Fruit fly (Drosophila melanogaster) whole organism, pupa: Measurements from ENCODE around the gene CG5078.

ENCODE experiments used
- CG15710 ChIP-seq: fragments of 200-800 bp; sonication (Bioruptor generic); optimal IDR thresholded peaks from 2 replicates; lab custom pipeline; 2018; ENCODE audit warnings: missing biosample characterization, mild to moderate bottlenecking, missing genetic modification characterization, moderate library complexity
- CG32121 ChIP-seq: fragments of 200-800 bp; sonication (Bioruptor generic); IDR thresholded peaks from 2 replicates; pipeline ENCODE4 v1.3.6; 2022; ENCODE audit warnings: missing biosample characterization, missing genetic modification characterization
- CG34367 ChIP-seq: fragments of 200-800 bp; sonication (Bioruptor generic); optimal IDR thresholded peaks from 2 replicates; lab custom pipeline; 2018; ENCODE audit warnings: missing biosample characterization, mild to moderate bottlenecking, missing genetic modification characterization
- EcR ChIP-seq: fragments of 200-800 bp; sonication (Bioruptor generic); optimal IDR thresholded peaks from 3 replicates; lab custom pipeline; 2019; ENCODE audit warnings: missing biosample characterization, missing genetic modification characterization, mild to moderate bottlenecking, moderate library complexity, missing genetic modification reagents
- Ets98B ChIP-seq: fragments of 200-800 bp; sonication (Bioruptor generic); IDR thresholded peaks from 2 replicates; pipeline ENCODE4 v1.3.6; 2022; ENCODE audit warnings: missing biosample characterization, missing genetic modification characterization
- Pif1B ChIP-seq: fragments of 200-800 bp; sonication (Bioruptor generic); optimal IDR thresholded peaks from 3 replicates; lab custom pipeline; 2016; ENCODE audit warnings: missing biosample characterization, missing genetic modification characterization
- Snoo ChIP-seq: fragments of 200-800 bp; sonication (Bioruptor generic); optimal IDR thresholded peaks from 3 replicates; lab custom pipeline; 2017; ENCODE audit warnings: missing biosample characterization, mild to moderate bottlenecking, missing genetic modification characterization, inconsistent platforms
- gl ChIP-seq: fragments of 200-800 bp; sonication (Bioruptor generic); optimal IDR thresholded peaks from 2 replicates; lab custom pipeline; 2018; ENCODE audit warnings: missing biosample characterization, mild to moderate bottlenecking, missing genetic modification characterization

dm6 chr3L:20467433-20467832 lies 38.4 kb upstream of the CG5078 start:
- no peak for TF ChIP-seq EcR
- TF ChIP-seq Snoo (tag; lab: Kevin White, UChicago): no peak
- no peak for TF ChIP-seq CG34367 (tag; lab: Kevin White, UChicago)
- no peak for TF ChIP-seq gl
- TF ChIP-seq CG32121 (GFP tag; lab: Robert Waterston, UW): no peak
- TF ChIP-seq Ets98B (GFP tag; lab: Robert Waterston, UW): no peak
- no peak for TF ChIP-seq CG15710 (tag; lab: Kevin White, UChicago)
- no peak for TF ChIP-seq Pif1B (GFP tag; lab: Kevin White, UChicago)
